Worm (Caenorhabditis elegans) whole organism, L2 larva: Measurements from ENCODE around the gene nspc-1.
"Not testable (repeated sequence)": the region's sequence is repeated elsewhere in the genome, so short reads cannot be mapped to it uniquely, and the experiment has no call there.

ENCODE experiments used
- C34F6.9 ChIP-seq: fragments of 150-350 bp; optimal IDR thresholded peaks from 2 replicates; lab custom pipeline; 2014; ENCODE audit warnings: missing biosample characterization, missing genetic modification characterization
- F13H6.1 ChIP-seq: sonication (generic microtip); optimal IDR thresholded peaks from 2 replicates; lab custom pipeline; 2016; ENCODE audit warnings: missing genetic modification characterization, missing compliant biosample characterization
- R02D3.7 ChIP-seq: fragments of 150-350 bp; optimal IDR thresholded peaks from 2 replicates; lab custom pipeline; 2014; ENCODE audit warnings: missing biosample characterization, missing genetic modification characterization
- Y55F3AM.14 ChIP-seq: fragments of 200-800 bp; sonication (Bioruptor generic); optimal IDR thresholded peaks from 2 replicates; lab custom pipeline; 2018; ENCODE audit warnings: mild to moderate bottlenecking, missing genetic modification characterization, missing compliant biosample characterization
- alr-1 ChIP-seq: fragments of 150-350 bp; optimal IDR thresholded peaks from 2 replicates; lab custom pipeline; 2014; ENCODE audit warnings: missing biosample characterization, missing genetic modification characterization
- aly-2 ChIP-seq: fragments of 150-350 bp; optimal IDR thresholded peaks from 2 replicates; lab custom pipeline; 2014; ENCODE audit warnings: missing biosample characterization, missing genetic modification characterization
- ama-1 ChIP-seq: fragments of 150-350 bp; optimal IDR thresholded peaks from 2 replicates; lab custom pipeline; 2018; ENCODE audit warnings: inconsistent platforms
- blmp-1 ChIP-seq: sonication (generic microtip); optimal IDR thresholded peaks from 2 replicates; lab custom pipeline; 2017; ENCODE audit warnings: missing genetic modification characterization, mild to moderate bottlenecking, missing compliant biosample characterization, antibody characterized with exemption, moderate library complexity; ENCODE audit not compliant: insufficient read depth
- ceh-82 ChIP-seq: fragments of 150-350 bp; optimal IDR thresholded peaks from 2 replicates; lab custom pipeline; 2014; ENCODE audit warnings: missing biosample characterization, missing genetic modification characterization
- crh-2 ChIP-seq: sonication (generic microtip); optimal IDR thresholded peaks from 2 replicates; lab custom pipeline; 2017; ENCODE audit warnings: missing biosample characterization, missing genetic modification characterization
- dmd-4 ChIP-seq: sonication (generic microtip); optimal IDR thresholded peaks from 2 replicates; lab custom pipeline; 2017; ENCODE audit warnings: missing biosample characterization, missing genetic modification characterization
- egl-27 ChIP-seq: sonication (generic microtip); optimal IDR thresholded peaks from 3 replicates; lab custom pipeline; 2017; ENCODE audit warnings: missing biosample characterization, missing genetic modification reagents, missing genetic modification characterization
- elt-1 ChIP-seq: fragments of 150-350 bp; optimal IDR thresholded peaks from 2 replicates; lab custom pipeline; 2014; ENCODE audit warnings: missing biosample characterization, missing genetic modification characterization
- elt-3 ChIP-seq: sonication (generic microtip); optimal IDR thresholded peaks from 2 replicates; lab custom pipeline; 2017; ENCODE audit warnings: missing biosample characterization, missing genetic modification characterization
- gmeb-1 ChIP-seq: fragments of 150-350 bp; optimal IDR thresholded peaks from 2 replicates; lab custom pipeline; 2014; ENCODE audit warnings: missing biosample characterization, missing genetic modification characterization
- lin-11 ChIP-seq: fragments of 150-350 bp; sonication (generic microtip); optimal IDR thresholded peaks from 2 replicates; lab custom pipeline; 2014; ENCODE audit warnings: missing biosample characterization, missing genetic modification characterization, inconsistent platforms, mixed read lengths
- lsy-2 ChIP-seq, 2 experiments: fragments of 150-350 bp in 1 of 2; sonication (generic microtip) in 1 of 2; optimal IDR thresholded peaks; 2 replicates each; lab custom pipeline; 2014 to 2017; ENCODE audit warnings: missing biosample characterization in 2 of 2, missing genetic modification characterization in 2 of 2
- mab-5 ChIP-seq: fragments of 150-350 bp; optimal IDR thresholded peaks from 2 replicates; lab custom pipeline; 2014; ENCODE audit warnings: missing biosample characterization, missing genetic modification characterization
- mbf-1 ChIP-seq: sonication (generic microtip); optimal IDR thresholded peaks from 2 replicates; lab custom pipeline; 2017; ENCODE audit warnings: missing biosample characterization, missing genetic modification characterization
- mdl-1 ChIP-seq, 2 experiments: fragments of 150-350 bp in 1 of 2; sonication (generic microtip) in 1 of 2; optimal IDR thresholded peaks; 2 replicates each; lab custom pipeline; 2017; ENCODE audit warnings: missing biosample characterization in 2 of 2, missing genetic modification characterization in 2 of 2
- nhr-12 ChIP-seq: fragments of 150-350 bp; optimal IDR thresholded peaks from 2 replicates; lab custom pipeline; 2014; ENCODE audit warnings: missing biosample characterization, missing genetic modification characterization
- nhr-129 ChIP-seq: fragments of 150-350 bp; optimal IDR thresholded peaks from 2 replicates; lab custom pipeline; 2014; ENCODE audit warnings: missing biosample characterization, missing genetic modification characterization
- nhr-23 ChIP-seq: fragments of 150-350 bp; optimal IDR thresholded peaks from 2 replicates; lab custom pipeline; 2014; ENCODE audit warnings: missing biosample characterization, missing genetic modification reagents, missing genetic modification characterization
- nhr-237 ChIP-seq: fragments of 150-350 bp; optimal IDR thresholded peaks from 2 replicates; lab custom pipeline; 2014; ENCODE audit warnings: missing biosample characterization, missing genetic modification characterization
- nhr-25 ChIP-seq: fragments of 150-350 bp; sonication (generic microtip); optimal IDR thresholded peaks from 3 replicates; lab custom pipeline; 2014; ENCODE audit warnings: missing biosample characterization, missing genetic modification characterization
- sem-4 ChIP-seq: fragments of 150-350 bp; optimal IDR thresholded peaks from 2 replicates; lab custom pipeline; 2014; ENCODE audit warnings: missing biosample characterization, missing genetic modification reagents, missing genetic modification characterization
- sma-3 ChIP-seq: sonication (generic microtip); optimal IDR thresholded peaks from 2 replicates; lab custom pipeline; 2016; ENCODE audit warnings: missing genetic modification reagents, missing genetic modification characterization, missing compliant biosample characterization
- snpc-4 ChIP-seq: fragments of 150-350 bp; optimal IDR thresholded peaks from 2 replicates; lab custom pipeline; 2014; ENCODE audit warnings: missing biosample characterization, missing genetic modification characterization
- unc-39 ChIP-seq: fragments of 150-350 bp; optimal IDR thresholded peaks from 2 replicates; lab custom pipeline; 2014; ENCODE audit warnings: missing biosample characterization, missing genetic modification characterization
- zag-1 ChIP-seq: fragments of 150-350 bp; optimal IDR thresholded peaks from 2 replicates; lab custom pipeline; 2014; ENCODE audit warnings: missing biosample characterization, missing genetic modification characterization
- ztf-11 ChIP-seq: sonication (generic microtip); optimal IDR thresholded peaks from 2 replicates; lab custom pipeline; 2017; ENCODE audit warnings: missing biosample characterization, missing genetic modification characterization

nspc-1 gene

ce11 chrX:8541562-8541961 is 6.7 kb upstream of the nspc-1 start, which contains the start of gene nspc-7:
Gene nspc-7, plus strand, starts transcription at chrX:8541862.
- TF ChIP-seq lsy-2 (tag; optimal IDR thresholded peaks at IDR 0.05; lab: Kevin White, UChicago); zag-1; egl-27 (tag; lab: Kevin White, UChicago): not testable (repeated sequence)

- TF ChIP-seq dmd-4, zag-1, nhr-23: not testable (repeated sequence)
Observed at ce11 chrX:8538262-8538776, 3.4 kb upstream of the nspc-1 start, which contains the start of the genes nspc-4 and nspc-5. Gene nspc-4, minus strand, starts transcription at chrX:8538362. Gene nspc-5, plus strand, starts transcription at chrX:8538726.

- TF ChIP-seq C34F6.9 (tag; lab: Kevin White, UChicago) = no peak
- no peak for TF ChIP-seq nhr-129 (tag; lab: Kevin White, UChicago)
- no peak for TF ChIP-seq aly-2 (tag; lab: Kevin White, UChicago)
- no peak for TF ChIP-seq blmp-1 (tag; lab: Kevin White, UChicago)
- no peak for TF ChIP-seq snpc-4
- no peak for TF ChIP-seq mdl-1 (tag; optimal IDR thresholded peaks at IDR 0.05; lab: Kevin White, UChicago)
- no peak for TF ChIP-seq Y55F3AM.14 (GFP tag; lab: Kevin White, UChicago)
- no peak for TF ChIP-seq sem-4 (tag; lab: Kevin White, UChicago)
- no peak for TF ChIP-seq gmeb-1 (tag; lab: Kevin White, UChicago)
- TF ChIP-seq egl-27 (tag; lab: Kevin White, UChicago) = no peak
- no peak for TF ChIP-seq nhr-25 (tag; lab: Kevin White, UChicago)
- no peak for TF ChIP-seq mab-5 (tag; lab: Kevin White, UChicago)
Observed at ce11 chrX:8536791-8537190, 1.9 kb upstream of the nspc-1 start, which contains the start of gene nspc-3. Gene nspc-3, plus strand, starts transcription at chrX:8537091.

ce11 chrX:8527950-8528349 is 7.0 kb downstream of the nspc-1 start, which contains the start of gene flp-5:
Gene flp-5, plus strand, starts transcription at chrX:8528250.
- TF ChIP-seq ama-1 (no peak), elt-1 (tag; lab: Kevin White, UChicago) (no peak), aly-2 (tag; lab: Kevin White, UChicago) (no peak), mdl-1 (tag; optimal IDR thresholded peaks at IDR 0.05; lab: Kevin White, UChicago) (no peak), ztf-11 (tag; lab: Kevin White, UChicago) (no peak), nhr-237 (tag; lab: Kevin White, UChicago) (no peak), unc-39 (no peak), alr-1 (no peak), R02D3.7 (tag; lab: Kevin White, UChicago) (no peak), dmd-4 (no peak), F13H6.1 (tag; lab: Kevin White, UChicago) (no peak), mbf-1 (tag; lab: Kevin White, UChicago) (no peak), nhr-12 (tag; lab: Kevin White, UChicago) (no peak), ceh-82 (tag; lab: Kevin White, UChicago) (no peak), elt-3 (tag; lab: Kevin White, UChicago) (no peak)

- TF ChIP-seq sma-3 (GFP tag; lab: Kevin White, UChicago) (no peak), mdl-1 (tag; optimal IDR thresholded peaks at IDR 0.05; lab: Kevin White, UChicago) (no peak), sem-4 (tag; lab: Kevin White, UChicago) (no peak), elt-3 (tag; lab: Kevin White, UChicago) (no peak), crh-2 (tag; lab: Kevin White, UChicago) (no peak), nhr-129 (tag; lab: Kevin White, UChicago) (no peak), dmd-4 (no peak)
Observed at ce11 chrX:8523000-8523399, 11.9 kb downstream of the nspc-1 start.

ce11 chrX:8521614-8522013 is 13.3 kb downstream of the nspc-1 start, which contains the start of gene C03G5.14:
Gene C03G5.14, plus strand, starts transcription at chrX:8521914.
- no peak for TF ChIP-seq zag-1
- TF ChIP-seq ama-1 = no peak
- no peak for TF ChIP-seq mab-5 (tag; lab: Kevin White, UChicago)
- no peak for TF ChIP-seq elt-3 (tag; lab: Kevin White, UChicago)
- TF ChIP-seq sem-4 (tag; lab: Kevin White, UChicago) = no peak
- TF ChIP-seq lin-11 = no peak
- TF ChIP-seq, all 48 proteins: peak for 0
